Worm (Caenorhabditis elegans) whole organism, L2 larva: ENCODE data around the gene pitr-5.

ENCODE experiments used
- C34F6.9 ChIP-seq: fragments of 150-350 bp; optimal IDR thresholded peaks from 2 replicates; lab custom pipeline; 2014; ENCODE audit warnings: missing biosample characterization, missing genetic modification characterization
- R02D3.7 ChIP-seq: fragments of 150-350 bp; optimal IDR thresholded peaks from 2 replicates; lab custom pipeline; 2014; ENCODE audit warnings: missing biosample characterization, missing genetic modification characterization
- Y55F3AM.14 ChIP-seq: fragments of 200-800 bp; sonication (Bioruptor generic); optimal IDR thresholded peaks from 2 replicates; lab custom pipeline; 2018; ENCODE audit warnings: mild to moderate bottlenecking, missing genetic modification characterization, missing compliant biosample characterization
- ZK546.5 ChIP-seq: sonication (generic microtip); optimal IDR thresholded peaks from 2 replicates; lab custom pipeline; 2017; ENCODE audit warnings: missing biosample characterization, missing genetic modification characterization
- alr-1 ChIP-seq: fragments of 150-350 bp; optimal IDR thresholded peaks from 2 replicates; lab custom pipeline; 2014; ENCODE audit warnings: missing biosample characterization, missing genetic modification characterization
- aly-2 ChIP-seq: fragments of 150-350 bp; optimal IDR thresholded peaks from 2 replicates; lab custom pipeline; 2014; ENCODE audit warnings: missing biosample characterization, missing genetic modification characterization
- ama-1 ChIP-seq: fragments of 150-350 bp; optimal IDR thresholded peaks from 2 replicates; lab custom pipeline; 2018; ENCODE audit warnings: inconsistent platforms
- blmp-1 ChIP-seq: sonication (generic microtip); optimal IDR thresholded peaks from 2 replicates; lab custom pipeline; 2017; ENCODE audit warnings: missing genetic modification characterization, mild to moderate bottlenecking, missing compliant biosample characterization, antibody characterized with exemption, moderate library complexity; ENCODE audit not compliant: insufficient read depth
- ceh-16 ChIP-seq: fragments of 150-350 bp; optimal IDR thresholded peaks from 2 replicates; lab custom pipeline; 2014; ENCODE audit warnings: missing biosample characterization, missing genetic modification characterization
- crh-2 ChIP-seq: sonication (generic microtip); optimal IDR thresholded peaks from 2 replicates; lab custom pipeline; 2017; ENCODE audit warnings: missing biosample characterization, missing genetic modification characterization
- dmd-4 ChIP-seq: sonication (generic microtip); optimal IDR thresholded peaks from 2 replicates; lab custom pipeline; 2017; ENCODE audit warnings: missing biosample characterization, missing genetic modification characterization
- elt-3 ChIP-seq: sonication (generic microtip); optimal IDR thresholded peaks from 2 replicates; lab custom pipeline; 2017; ENCODE audit warnings: missing biosample characterization, missing genetic modification characterization
- fos-1 ChIP-seq: fragments of 150-350 bp; optimal IDR thresholded peaks from 2 replicates; lab custom pipeline; 2014; ENCODE audit warnings: missing biosample characterization, missing genetic modification characterization
- gmeb-1 ChIP-seq: fragments of 150-350 bp; optimal IDR thresholded peaks from 2 replicates; lab custom pipeline; 2014; ENCODE audit warnings: missing biosample characterization, missing genetic modification characterization
- lin-13 ChIP-seq: fragments of 150-350 bp; optimal IDR thresholded peaks from 2 replicates; lab custom pipeline; 2014; ENCODE audit warnings: missing biosample characterization, missing genetic modification reagents, missing genetic modification characterization
- lin-39 ChIP-seq: fragments of 150-350 bp; optimal IDR thresholded peaks from 2 replicates; lab custom pipeline; 2014; ENCODE audit warnings: missing biosample characterization, missing genetic modification reagents, missing genetic modification characterization
- lsy-2 ChIP-seq, 2 experiments: fragments of 150-350 bp in 1 of 2; sonication (generic microtip) in 1 of 2; optimal IDR thresholded peaks; 2 replicates each; lab custom pipeline; 2014 to 2017; ENCODE audit warnings: missing biosample characterization in 2 of 2, missing genetic modification characterization in 2 of 2
- mab-5 ChIP-seq: fragments of 150-350 bp; optimal IDR thresholded peaks from 2 replicates; lab custom pipeline; 2014; ENCODE audit warnings: missing biosample characterization, missing genetic modification characterization
- mbf-1 ChIP-seq: sonication (generic microtip); optimal IDR thresholded peaks from 2 replicates; lab custom pipeline; 2017; ENCODE audit warnings: missing biosample characterization, missing genetic modification characterization
- mdl-1 ChIP-seq, 2 experiments: fragments of 150-350 bp in 1 of 2; sonication (generic microtip) in 1 of 2; optimal IDR thresholded peaks; 2 replicates each; lab custom pipeline; 2017; ENCODE audit warnings: missing biosample characterization in 2 of 2, missing genetic modification characterization in 2 of 2
- nhr-11 ChIP-seq: fragments of 150-350 bp; optimal IDR thresholded peaks from 2 replicates; lab custom pipeline; 2014; ENCODE audit warnings: missing biosample characterization, missing genetic modification characterization
- nhr-12 ChIP-seq: fragments of 150-350 bp; optimal IDR thresholded peaks from 2 replicates; lab custom pipeline; 2014; ENCODE audit warnings: missing biosample characterization, missing genetic modification characterization
- nhr-21 ChIP-seq: fragments of 150-350 bp; optimal IDR thresholded peaks from 2 replicates; lab custom pipeline; 2014; ENCODE audit warnings: missing biosample characterization, missing genetic modification characterization
- nhr-23 ChIP-seq: fragments of 150-350 bp; optimal IDR thresholded peaks from 2 replicates; lab custom pipeline; 2014; ENCODE audit warnings: missing biosample characterization, missing genetic modification reagents, missing genetic modification characterization
- nhr-25 ChIP-seq: fragments of 150-350 bp; sonication (generic microtip); optimal IDR thresholded peaks from 3 replicates; lab custom pipeline; 2014; ENCODE audit warnings: missing biosample characterization, missing genetic modification characterization
- nhr-77 ChIP-seq: fragments of 150-350 bp; optimal IDR thresholded peaks from 2 replicates; lab custom pipeline; 2014; ENCODE audit warnings: missing biosample characterization, missing genetic modification characterization
- skn-1 ChIP-seq: sonication (generic microtip); optimal IDR thresholded peaks from 2 replicates; lab custom pipeline; 2017; ENCODE audit warnings: missing biosample characterization, missing genetic modification characterization
- sma-3 ChIP-seq: sonication (generic microtip); optimal IDR thresholded peaks from 2 replicates; lab custom pipeline; 2016; ENCODE audit warnings: missing genetic modification reagents, missing genetic modification characterization, missing compliant biosample characterization
- sma-9 ChIP-seq, 2 experiments: fragments of 150-350 bp in 1 of 2; sonication (generic microtip) in 1 of 2; optimal IDR thresholded peaks; 2 replicates each; lab custom pipeline; 2014 to 2016; ENCODE audit warnings: missing genetic modification characterization in 2 of 2, mild to moderate bottlenecking in 1 of 2, missing biosample characterization in 1 of 2, missing compliant biosample characterization in 1 of 2, missing genetic modification reagents in 1 of 2, moderate library complexity in 1 of 2
- unc-39 ChIP-seq: fragments of 150-350 bp; optimal IDR thresholded peaks from 2 replicates; lab custom pipeline; 2014; ENCODE audit warnings: missing biosample characterization, missing genetic modification characterization
- unc-55 ChIP-seq: fragments of 150-350 bp; sonication (generic microtip); optimal IDR thresholded peaks from 3 replicates; lab custom pipeline; 2014; ENCODE audit warnings: missing biosample characterization, missing genetic modification reagents, missing genetic modification characterization
- unc-62 ChIP-seq: fragments of 150-350 bp; optimal IDR thresholded peaks from 2 replicates; lab custom pipeline; 2014; ENCODE audit warnings: missing biosample characterization, missing genetic modification reagents, missing genetic modification characterization
- zag-1 ChIP-seq: fragments of 150-350 bp; optimal IDR thresholded peaks from 2 replicates; lab custom pipeline; 2014; ENCODE audit warnings: missing biosample characterization, missing genetic modification characterization
- ztf-1 ChIP-seq: fragments of 200-800 bp; sonication (Bioruptor generic); conservative IDR thresholded peaks from 2 replicates; pipeline ENCODE4 v1.3.6; 2022; ENCODE audit warnings: missing genetic modification characterization, missing compliant biosample characterization
- ztf-4 ChIP-seq: fragments of 150-350 bp; optimal IDR thresholded peaks from 2 replicates; lab custom pipeline; 2014; ENCODE audit warnings: missing biosample characterization, missing genetic modification characterization

Gene pitr-5

ce11 chrV:7184549-7184948 lies at the start of gene pitr-5:
Gene pitr-5 (plus strand): TSS chrV:7184849.
- no peak for TF ChIP-seq sma-3 (GFP tag; lab: Kevin White, UChicago)
- TF ChIP-seq aly-2 (tag; lab: Kevin White, UChicago): no peak
- TF ChIP-seq alr-1 (tag; lab: Kevin White, UChicago): no peak
- TF ChIP-seq lin-39 (tag; lab: Kevin White, UChicago): no peak
- no peak for TF ChIP-seq lin-13 (GFP tag; lab: Kevin White, UChicago)
- TF ChIP-seq nhr-77 (tag; lab: Kevin White, UChicago): no peak
- no peak for TF ChIP-seq Y55F3AM.14 (GFP tag; lab: Kevin White, UChicago)
- no peak for TF ChIP-seq ztf-4
- TF ChIP-seq fos-1 (tag; lab: Kevin White, UChicago): no peak
- no peak for TF ChIP-seq mdl-1 (tag; optimal IDR thresholded peaks at IDR 0.05; lab: Kevin White, UChicago)
- TF ChIP-seq ceh-16 (tag; lab: Kevin White, UChicago): no peak
- no peak for TF ChIP-seq ama-1
- TF ChIP-seq ztf-1 (GFP tag; lab: Robert Waterston, UW): no peak
- no peak for TF ChIP-seq nhr-11 (tag; lab: Kevin White, UChicago)
- no peak for TF ChIP-seq lsy-2 (tag; optimal IDR thresholded peaks at IDR 0.05; lab: Kevin White, UChicago)
- TF ChIP-seq unc-62 (GFP tag; lab: Kevin White, UChicago): no peak
- TF ChIP-seq ZK546.5 (tag; lab: Kevin White, UChicago): no peak
- TF ChIP-seq unc-39 (tag; lab: Kevin White, UChicago): no peak
- no peak for TF ChIP-seq unc-55

- TF ChIP-seq Y55F3AM.14 (GFP tag; lab: Kevin White, UChicago) (no peak), alr-1 (tag; lab: Kevin White, UChicago) (no peak), lin-13 (GFP tag; lab: Kevin White, UChicago) (no peak), lin-39 (tag; lab: Kevin White, UChicago) (no peak), nhr-23 (tag; lab: Kevin White, UChicago) (no peak), nhr-25 (tag; lab: Kevin White, UChicago) (no peak), skn-1 (tag; lab: Kevin White, UChicago) (no peak), ama-1 (no peak), R02D3.7 (tag; lab: Kevin White, UChicago) (no peak), elt-3 (tag; lab: Kevin White, UChicago) (no peak), zag-1 (tag; lab: Kevin White, UChicago) (no peak), crh-2 (tag; lab: Kevin White, UChicago) (no peak), unc-55 (no peak), nhr-21 (no peak), gmeb-1 (tag; lab: Kevin White, UChicago) (no peak), mab-5 (tag; lab: Kevin White, UChicago) (no peak), mbf-1 (tag; lab: Kevin White, UChicago) (no peak), ZK546.5 (tag; lab: Kevin White, UChicago) (no peak)
These were observed 47.8 kb upstream of the pitr-5 start for ce11 chrV:7136859-7137258.

DNA sequence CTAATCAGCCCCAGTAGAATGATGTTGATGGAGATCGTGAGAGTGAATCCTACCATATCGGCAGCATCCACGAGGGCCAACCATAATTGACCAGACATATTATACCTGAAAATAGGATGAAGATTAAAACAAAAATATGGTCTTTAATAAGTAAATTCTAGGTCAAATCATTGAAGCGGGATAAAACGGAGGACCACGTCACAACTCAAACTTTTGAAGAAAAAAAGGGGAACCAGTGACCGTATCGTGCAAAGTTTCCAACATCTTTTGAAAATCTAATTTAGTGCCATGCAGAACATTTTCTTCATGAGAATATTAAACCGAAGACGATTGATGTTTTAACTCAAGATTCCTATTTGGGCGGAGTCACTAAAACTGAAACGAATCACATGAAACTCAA lies 46.3 kb upstream of the pitr-5 start, which contains the start of gene str-112:
str-112 (minus strand) TSS at position 101 of the 400 bp plus-strand sequence.
- TF ChIP-seq unc-55 (no peak), mbf-1 (tag; lab: Kevin White, UChicago) (no peak)

DNA sequence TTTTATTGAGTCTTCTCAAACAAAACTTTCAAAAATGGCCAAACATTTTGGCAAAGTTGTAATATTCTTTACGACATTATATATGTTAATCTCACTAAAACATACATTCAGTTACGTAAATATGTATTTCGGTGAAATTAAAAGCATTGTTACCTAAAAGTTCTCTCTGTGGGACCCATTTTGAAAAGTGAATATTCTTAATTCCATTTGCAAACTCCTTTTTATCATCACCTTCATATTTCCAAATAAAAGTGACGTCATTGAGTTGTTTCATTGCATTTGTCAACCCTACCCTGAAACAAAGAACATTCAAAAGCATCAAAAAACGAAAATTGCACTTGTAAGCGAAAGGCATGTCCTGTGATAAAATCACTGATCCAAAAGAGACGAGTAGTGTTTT lies 44.3 kb upstream of the pitr-5 start:
- TF ChIP-seq unc-55 (no peak), sma-9 (GFP tag; optimal IDR thresholded peaks at IDR 0.05; lab: Kevin White, UChicago) (peak; percentile 24), sma-9 (tag; optimal IDR thresholded peaks at IDR 0.05; lab: Kevin White, UChicago) (no peak)

ce11 chrV:7141864-7142263 lies 42.8 kb upstream of the pitr-5 start, which contains the start of gene ugt-40:
Gene ugt-40 (minus strand): TSS chrV:7141964.
- TF ChIP-seq dmd-4 (tag; lab: Kevin White, UChicago): no peak
- no peak for TF ChIP-seq mab-5 (tag; lab: Kevin White, UChicago)
- TF ChIP-seq blmp-1 (tag; lab: Kevin White, UChicago): no peak
- TF ChIP-seq nhr-11 (tag; lab: Kevin White, UChicago): no peak
- no peak for TF ChIP-seq zag-1 (tag; lab: Kevin White, UChicago)
- TF ChIP-seq nhr-12 (tag; lab: Kevin White, UChicago): no peak
- no peak for TF ChIP-seq sma-9 (GFP tag; optimal IDR thresholded peaks at IDR 0.05; lab: Kevin White, UChicago)
- TF ChIP-seq sma-9 (tag; optimal IDR thresholded peaks at IDR 0.05; lab: Kevin White, UChicago): no peak
- no peak for TF ChIP-seq C34F6.9 (tag; lab: Kevin White, UChicago)
- no peak for TF ChIP-seq lin-13 (GFP tag; lab: Kevin White, UChicago)
- TF ChIP-seq unc-39 (tag; lab: Kevin White, UChicago): no peak
- TF ChIP-seq, all 48 proteins: peak for 0
